Fruit fly (Drosophila melanogaster): Measurements from ENCODE around the gene mfas.

DNA sequence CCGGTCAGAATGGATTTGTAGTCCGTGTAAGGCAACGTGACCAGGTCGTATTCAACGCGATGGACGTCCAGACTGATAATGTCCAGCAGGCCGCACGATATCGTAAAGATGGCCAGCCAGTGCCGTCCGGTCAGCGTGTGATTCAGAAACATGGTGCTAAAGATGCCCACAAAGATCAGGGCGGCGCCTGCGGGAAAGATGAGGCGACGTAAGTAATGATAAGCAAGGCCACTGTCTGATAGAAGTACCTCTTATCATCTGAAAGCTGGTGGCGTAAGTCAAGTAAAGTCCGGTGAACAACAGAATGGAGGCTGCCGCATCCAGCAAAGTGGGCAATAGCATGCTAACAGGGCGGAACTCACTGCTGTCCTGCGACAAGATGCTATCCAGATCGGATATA, 19.3 kb downstream of the mfas start:
- TF ChIP-seq usp (GFP tag; optimal IDR thresholded peaks at IDR 0.05) (no peak), psq (optimal IDR thresholded peaks at IDR 0.05) (no peak), CG8478 (optimal IDR thresholded peaks at IDR 0.05) (no peak), EcR (GFP tag; optimal IDR thresholded peaks at IDR 0.05) (no peak), pan (optimal IDR thresholded peaks at IDR 0.05) (no peak)
